Worm (Caenorhabditis elegans): Measurements from ENCODE around the gene cpt-6.

DNA sequence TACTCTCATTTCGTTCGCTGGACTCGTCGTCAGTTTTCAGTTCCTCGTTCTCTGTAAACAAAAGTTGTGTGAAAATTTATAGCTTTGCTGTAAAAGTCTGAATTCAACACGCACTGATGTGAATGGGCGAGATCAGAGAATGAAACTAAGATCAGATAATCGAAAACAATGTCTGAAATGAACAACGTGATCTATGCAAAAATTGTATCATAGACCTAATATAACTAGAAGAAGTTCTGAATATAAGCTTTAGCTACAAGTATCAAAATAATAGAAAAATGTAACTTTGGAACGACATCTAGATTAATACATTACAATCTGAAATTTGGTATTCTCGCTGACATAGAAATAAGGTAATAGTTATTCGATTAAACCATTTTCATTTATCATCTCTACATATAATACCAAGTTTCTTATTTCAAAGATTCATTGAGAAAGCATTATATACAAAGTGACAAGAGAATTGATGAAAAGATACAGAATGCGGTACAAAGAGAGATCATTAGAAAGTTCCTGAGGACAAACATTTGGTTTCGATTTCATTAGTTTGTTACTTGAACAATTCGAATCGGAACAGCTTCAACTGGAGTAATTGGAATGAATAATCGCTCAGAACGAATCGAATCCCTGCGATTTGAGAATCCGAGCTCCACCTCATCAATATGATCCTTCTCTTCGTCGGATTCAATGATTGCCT lies 10.6 kb upstream of the cpt-6 start, which contains the start of gene moc-2:
- no peak for TF ChIP-seq ZK546.5 (tag; optimal IDR thresholded peaks at IDR 0.05)
- no peak for TF ChIP-seq nhr-11 (tag; optimal IDR thresholded peaks at IDR 0.05)

All from whole organism, L4 larva.